Worm (Caenorhabditis elegans): ENCODE measurements around the gene F10A3.11.

DNA sequence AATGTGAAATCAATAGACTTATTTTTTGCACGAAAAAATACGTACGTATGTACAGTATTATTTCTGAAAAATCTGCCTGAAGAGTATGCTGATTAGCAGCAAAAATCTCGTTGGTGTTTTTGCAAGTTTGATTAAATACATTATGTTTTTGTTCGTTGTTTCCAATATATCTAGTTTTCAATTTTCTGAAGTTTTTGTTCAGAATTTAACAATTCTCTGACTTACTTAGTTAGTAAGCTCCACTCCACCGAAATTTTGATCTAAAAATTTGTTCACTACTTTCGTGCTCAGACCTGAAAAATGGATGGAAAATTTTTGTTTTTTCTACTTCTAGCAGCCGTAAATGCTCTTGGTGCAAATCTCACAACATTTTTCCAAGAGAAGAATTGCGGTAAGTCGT is 42.4 kb downstream of the F10A3.11 start, which contains the start of gene irld-26:
- no peak for TF ChIP-seq R02D3.7 (tag; optimal IDR thresholded peaks at IDR 0.05)
- TF ChIP-seq ceh-9 (tag; optimal IDR thresholded peaks at IDR 0.05): no peak
- TF ChIP-seq nhr-11 (tag; optimal IDR thresholded peaks at IDR 0.05): no peak
- TF ChIP-seq nhr-12 (tag; optimal IDR thresholded peaks at IDR 0.05): no peak
- TF ChIP-seq pqm-1 (tag; optimal IDR thresholded peaks at IDR 0.05): no peak
- TF ChIP-seq zag-1 (tag; optimal IDR thresholded peaks at IDR 0.05): no peak
- TF ChIP-seq unc-62 (GFP tag; optimal IDR thresholded peaks at IDR 0.05): no peak
- no peak for TF ChIP-seq ztf-11 (tag; optimal IDR thresholded peaks at IDR 0.05)
- no peak for TF ChIP-seq nhr-77 (tag; optimal IDR thresholded peaks at IDR 0.05)
- no peak for TF ChIP-seq nhr-76 (tag; optimal IDR thresholded peaks at IDR 0.05)
- no peak for TF ChIP-seq egl-27 (tag; optimal IDR thresholded peaks at IDR 0.05)
- TF ChIP-seq sea-2 (GFP tag; optimal IDR thresholded peaks at IDR 0.05): no peak
- no peak for TF ChIP-seq unc-39 (tag; optimal IDR thresholded peaks at IDR 0.05)
- no peak for TF ChIP-seq fkh-10 (GFP tag; optimal IDR thresholded peaks at IDR 0.05)
